Worm (Caenorhabditis elegans) whole organism, L2 larva: ENCODE measurements around the gene srlf-1.
A peak's percentile ranks its signal among the peaks of the same experiment; 100 is the strongest.

ENCODE experiments used
- ama-1 ChIP-seq: fragments of 150-350 bp; optimal IDR thresholded peaks from 2 replicates; lab custom pipeline; 2018; ENCODE audit warnings: inconsistent platforms
- dmd-4 ChIP-seq: sonication (generic microtip); optimal IDR thresholded peaks from 2 replicates; lab custom pipeline; 2017; ENCODE audit warnings: missing biosample characterization, missing genetic modification characterization
- elt-3 ChIP-seq: sonication (generic microtip); optimal IDR thresholded peaks from 2 replicates; lab custom pipeline; 2017; ENCODE audit warnings: missing biosample characterization, missing genetic modification characterization
- fos-1 ChIP-seq: fragments of 150-350 bp; optimal IDR thresholded peaks from 2 replicates; lab custom pipeline; 2014; ENCODE audit warnings: missing biosample characterization, missing genetic modification characterization
- lin-11 ChIP-seq: fragments of 150-350 bp; sonication (generic microtip); optimal IDR thresholded peaks from 2 replicates; lab custom pipeline; 2014; ENCODE audit warnings: missing biosample characterization, missing genetic modification characterization, inconsistent platforms, mixed read lengths
- lin-39 ChIP-seq: fragments of 150-350 bp; optimal IDR thresholded peaks from 2 replicates; lab custom pipeline; 2014; ENCODE audit warnings: missing biosample characterization, missing genetic modification reagents, missing genetic modification characterization
- lsy-2 ChIP-seq, 2 experiments: fragments of 150-350 bp in 1 of 2; sonication (generic microtip) in 1 of 2; optimal IDR thresholded peaks; 2 replicates each; lab custom pipeline; 2014 to 2017; ENCODE audit warnings: missing biosample characterization in 2 of 2, missing genetic modification characterization in 2 of 2
- mdl-1 ChIP-seq, 2 experiments: fragments of 150-350 bp in 1 of 2; sonication (generic microtip) in 1 of 2; optimal IDR thresholded peaks; 2 replicates each; lab custom pipeline; 2017; ENCODE audit warnings: missing biosample characterization in 2 of 2, missing genetic modification characterization in 2 of 2
- nhr-10 ChIP-seq: sonication (generic microtip); optimal IDR thresholded peaks from 2 replicates; lab custom pipeline; 2017; ENCODE audit warnings: missing biosample characterization, missing genetic modification characterization
- nhr-11 ChIP-seq: fragments of 150-350 bp; optimal IDR thresholded peaks from 2 replicates; lab custom pipeline; 2014; ENCODE audit warnings: missing biosample characterization, missing genetic modification characterization
- nhr-12 ChIP-seq: fragments of 150-350 bp; optimal IDR thresholded peaks from 2 replicates; lab custom pipeline; 2014; ENCODE audit warnings: missing biosample characterization, missing genetic modification characterization
- nhr-21 ChIP-seq: fragments of 150-350 bp; optimal IDR thresholded peaks from 2 replicates; lab custom pipeline; 2014; ENCODE audit warnings: missing biosample characterization, missing genetic modification characterization
- nhr-77 ChIP-seq: fragments of 150-350 bp; optimal IDR thresholded peaks from 2 replicates; lab custom pipeline; 2014; ENCODE audit warnings: missing biosample characterization, missing genetic modification characterization

DNA sequence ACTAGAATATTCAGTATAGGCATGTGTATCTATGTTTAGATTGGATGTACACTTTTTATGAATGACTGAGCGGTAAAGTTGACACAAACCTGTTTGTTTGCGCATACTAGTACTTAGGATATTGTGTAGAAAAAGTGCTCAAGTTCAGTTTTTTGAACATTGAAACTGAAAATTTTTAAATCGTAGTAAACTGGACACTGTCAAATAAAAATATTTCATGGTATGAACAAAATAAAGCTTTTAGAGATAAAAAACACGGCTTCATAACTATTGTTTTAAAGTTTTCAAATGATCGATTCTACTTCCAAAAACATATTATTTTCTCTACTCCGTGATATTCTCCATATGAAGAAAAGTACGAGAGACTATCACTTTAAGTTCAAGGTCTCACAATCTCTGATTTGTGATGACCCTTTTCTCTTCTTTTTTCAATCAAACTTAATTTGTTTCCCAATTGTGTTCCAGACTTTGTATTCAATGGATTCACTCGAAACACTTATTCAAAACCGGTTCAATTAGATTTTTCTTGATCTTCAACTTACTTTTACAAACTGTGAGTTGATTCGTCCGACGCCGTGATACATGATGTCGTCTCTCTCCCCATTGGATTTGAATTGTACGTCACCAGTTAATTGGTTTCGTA, 1.1 kb downstream of the srlf-1 start:
- no peak for TF ChIP-seq nhr-77
- no peak for TF ChIP-seq ama-1 (lab: Kevin White, UChicago)
- no peak for TF ChIP-seq elt-3 (tag; lab: Kevin White, UChicago)
- TF ChIP-seq nhr-11 (tag; lab: Kevin White, UChicago): no peak
- TF ChIP-seq mdl-1 (tag; optimal IDR thresholded peaks at IDR 0.05; lab: Kevin White, UChicago): no peak
- no peak for TF ChIP-seq fos-1
- TF ChIP-seq nhr-21 (tag; lab: Kevin White, UChicago): peak; percentile 4
- no peak for TF ChIP-seq lin-39 (tag; lab: Kevin White, UChicago)
- no peak for TF ChIP-seq nhr-10 (tag; lab: Kevin White, UChicago)
- TF ChIP-seq dmd-4 (tag; lab: Kevin White, UChicago): no peak
- TF ChIP-seq nhr-12 (tag; lab: Kevin White, UChicago): no peak
- TF ChIP-seq lin-11: no peak
- TF ChIP-seq lsy-2 (tag; optimal IDR thresholded peaks at IDR 0.05; lab: Kevin White, UChicago): no peak
